Fruit fly (Drosophila melanogaster) whole organism, pupa: Measurements from ENCODE around the gene dpp.

Source experiments
- CG12605 ChIP-seq: fragments of 200-800 bp; sonication (Bioruptor generic); IDR thresholded peaks from 2 replicates; pipeline ENCODE4 v1.3.6; 2022; ENCODE audit warnings: missing biosample characterization, missing genetic modification characterization
- CG13204 ChIP-seq: fragments of 200-800 bp; sonication (Bioruptor generic); optimal IDR thresholded peaks from 2 replicates; lab custom pipeline; 2018; ENCODE audit warnings: missing biosample characterization, mild to moderate bottlenecking, missing genetic modification characterization, moderate library complexity
- CG14655 ChIP-seq: fragments of 200-800 bp; sonication (Bioruptor generic); optimal IDR thresholded peaks from 3 replicates; lab custom pipeline; 2017; ENCODE audit warnings: mild to moderate bottlenecking, missing biosample characterization, missing genetic modification reagents, missing genetic modification characterization
- CG17806 ChIP-seq: fragments of 200-800 bp; sonication (Bioruptor generic); optimal IDR thresholded peaks from 2 replicates; lab custom pipeline; 2018; ENCODE audit warnings: missing biosample characterization, mild to moderate bottlenecking, missing genetic modification characterization, moderate library complexity
- CG8159 ChIP-seq: fragments of 200-800 bp; sonication (Bioruptor generic); optimal IDR thresholded peaks from 3 replicates; lab custom pipeline; 2018; ENCODE audit warnings: missing biosample characterization, mild to moderate bottlenecking, missing genetic modification characterization, moderate library complexity
- CG9948 ChIP-seq: fragments of 200-800 bp; sonication (Bioruptor generic); optimal IDR thresholded peaks from 2 replicates; lab custom pipeline; 2018; ENCODE audit warnings: missing biosample characterization, mild to moderate bottlenecking, missing genetic modification characterization, moderate library complexity
- D1 ChIP-seq: fragments of 200-800 bp; sonication (Bioruptor generic); optimal IDR thresholded peaks from 2 replicates; lab custom pipeline; 2018; ENCODE audit warnings: missing biosample characterization, mild to moderate bottlenecking, missing genetic modification characterization, moderate library complexity
- EcR ChIP-seq: fragments of 200-800 bp; sonication (Bioruptor generic); optimal IDR thresholded peaks from 3 replicates; lab custom pipeline; 2019; ENCODE audit warnings: missing biosample characterization, missing genetic modification characterization, mild to moderate bottlenecking, moderate library complexity, missing genetic modification reagents
- Ets98B ChIP-seq: fragments of 200-800 bp; sonication (Bioruptor generic); IDR thresholded peaks from 2 replicates; pipeline ENCODE4 v1.3.6; 2022; ENCODE audit warnings: missing biosample characterization, missing genetic modification characterization
- Pif1A ChIP-seq: fragments of 200-800 bp; sonication (Bioruptor generic); optimal IDR thresholded peaks from 3 replicates; lab custom pipeline; 2016; ENCODE audit warnings: missing biosample characterization, missing genetic modification characterization
- Pif1B ChIP-seq: fragments of 200-800 bp; sonication (Bioruptor generic); optimal IDR thresholded peaks from 3 replicates; lab custom pipeline; 2016; ENCODE audit warnings: missing biosample characterization, missing genetic modification characterization
- fd96Ca ChIP-seq: fragments of 200-800 bp; sonication (Bioruptor generic); IDR thresholded peaks from 3 replicates; pipeline ENCODE4 v1.3.6; 2022; ENCODE audit warnings: missing biosample characterization, missing genetic modification characterization
- gl ChIP-seq: fragments of 200-800 bp; sonication (Bioruptor generic); optimal IDR thresholded peaks from 2 replicates; lab custom pipeline; 2018; ENCODE audit warnings: missing biosample characterization, mild to moderate bottlenecking, missing genetic modification characterization
- rn ChIP-seq: fragments of 200-800 bp; sonication (Bioruptor generic); IDR thresholded peaks from 2 replicates; pipeline ENCODE4 v1.3.6; 2022; ENCODE audit warnings: missing biosample characterization, missing genetic modification characterization

DNA sequence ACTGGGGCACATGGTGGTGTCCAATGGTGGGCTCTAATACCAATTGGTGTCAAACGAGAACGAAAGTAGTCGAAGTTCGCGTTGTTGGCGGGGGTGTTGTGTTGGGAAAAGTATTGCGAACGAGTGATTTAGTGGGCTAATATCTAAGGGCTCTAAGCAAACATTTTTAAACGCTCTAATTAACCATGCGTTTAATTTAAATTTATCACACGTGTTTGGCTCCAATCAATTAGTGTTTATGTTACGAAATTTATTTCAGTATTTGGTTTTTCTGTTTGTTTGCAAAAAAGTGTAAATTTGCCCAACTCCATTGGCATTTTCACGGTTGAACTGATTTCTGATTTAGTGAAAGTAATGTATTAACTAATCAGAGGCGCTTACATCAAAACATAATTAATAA lies 8.3 kb upstream of the dpp start, which contains the start of gene CG34447:
- no peak for TF ChIP-seq Pif1A (GFP tag; lab: Kevin White, UChicago)
- no peak for TF ChIP-seq Pif1B (GFP tag; lab: Kevin White, UChicago)
- no peak for TF ChIP-seq D1 (tag; lab: Kevin White, UChicago)
- no peak for TF ChIP-seq EcR
- no peak for TF ChIP-seq CG8159 (tag; lab: Kevin White, UChicago)
- no peak for TF ChIP-seq CG13204 (GFP tag; lab: Kevin White, UChicago)
- no peak for TF ChIP-seq rn (GFP tag; lab: Robert Waterston, UW)
- TF ChIP-seq Ets98B = no peak
- TF ChIP-seq CG12605 (GFP tag; lab: Robert Waterston, UW) = no peak
- no peak for TF ChIP-seq fd96Ca (GFP tag; lab: Robert Waterston, UW)
- no peak for TF ChIP-seq CG14655 (GFP tag; lab: Kevin White, UChicago)
- no peak for TF ChIP-seq CG17806
- TF ChIP-seq gl (tag; lab: Kevin White, UChicago) = no peak
- TF ChIP-seq CG9948 (tag; lab: Kevin White, UChicago) = no peak
